Worm (Caenorhabditis elegans) whole organism, L3 larva: ENCODE data around the gene rocf-1.

Experiments used
- ceh-82 ChIP-seq: fragments of 150-350 bp; optimal IDR thresholded peaks from 2 replicates; lab custom pipeline; 2014; ENCODE audit warnings: missing biosample characterization, missing genetic modification characterization
- nfya-1 ChIP-seq: sonication (generic microtip); optimal IDR thresholded peaks from 2 replicates; lab custom pipeline; 2017; ENCODE audit warnings: missing genetic modification characterization, mild to moderate bottlenecking, missing compliant biosample characterization, antibody characterized with exemption, moderate library complexity; ENCODE audit not compliant: insufficient read depth
- nhr-11 ChIP-seq: fragments of 150-350 bp; optimal IDR thresholded peaks from 2 replicates; lab custom pipeline; 2014; ENCODE audit warnings: missing biosample characterization, missing genetic modification characterization
- nhr-237 ChIP-seq: fragments of 150-350 bp; optimal IDR thresholded peaks from 2 replicates; lab custom pipeline; 2014; ENCODE audit warnings: missing biosample characterization, missing genetic modification characterization
- skn-1 ChIP-seq: fragments of 150-350 bp; optimal IDR thresholded peaks from 2 replicates; lab custom pipeline; 2014; ENCODE audit warnings: missing biosample characterization, missing genetic modification characterization
- snpc-4 ChIP-seq: fragments of 150-350 bp; optimal IDR thresholded peaks from 2 replicates; lab custom pipeline; 2014; ENCODE audit warnings: missing biosample characterization, missing genetic modification characterization
- unc-62 ChIP-seq: fragments of 150-350 bp; sonication (generic microtip); optimal IDR thresholded peaks from 4 replicates; lab custom pipeline; 2014; ENCODE audit warnings: missing biosample characterization, missing genetic modification reagents, missing genetic modification characterization
- ztf-11 ChIP-seq: fragments of 150-350 bp; optimal IDR thresholded peaks from 2 replicates; lab custom pipeline; 2014; ENCODE audit warnings: missing biosample characterization, missing genetic modification characterization

- no peak for TF ChIP-seq ztf-11
- no peak for TF ChIP-seq nfya-1 (tag; lab: Kevin White, UChicago)
- no peak for TF ChIP-seq snpc-4 (tag; lab: Kevin White, UChicago)
- no peak for TF ChIP-seq ceh-82
- TF ChIP-seq nhr-11 (tag; lab: Kevin White, UChicago) = no peak
- TF ChIP-seq skn-1 (tag; lab: Kevin White, UChicago) = no peak
- TF ChIP-seq nhr-237 = no peak
- TF ChIP-seq unc-62 = no peak
Observed at ce11 chrV:15448865-15449264, 15.4 kb downstream of the rocf-1 start, which contains the start of gene T26H5.14.
